Fruit fly (Drosophila melanogaster): ENCODE measurements around the gene Rtel1.

The Rtel1 gene

dm6 chrX:5723577-5723976, 24.0 kb upstream of the Rtel1 start:
- TF ChIP-seq CG8478 (optimal IDR thresholded peaks at IDR 0.05) (no peak), psq (optimal IDR thresholded peaks at IDR 0.05) (no peak), Dll (optimal IDR thresholded peaks at IDR 0.05) (no peak), pan (optimal IDR thresholded peaks at IDR 0.05) (no peak), usp (GFP tag; optimal IDR thresholded peaks at IDR 0.05) (no peak), EcR (GFP tag; optimal IDR thresholded peaks at IDR 0.05) (no peak)

- TF ChIP-seq EcR (GFP tag; optimal IDR thresholded peaks at IDR 0.05) (no peak), Dll (optimal IDR thresholded peaks at IDR 0.05) (no peak), CG8478 (optimal IDR thresholded peaks at IDR 0.05) (no peak), pan (optimal IDR thresholded peaks at IDR 0.05) (no peak), usp (GFP tag; optimal IDR thresholded peaks at IDR 0.05) (no peak), psq (optimal IDR thresholded peaks at IDR 0.05) (no peak)
Measured at dm6 chrX:5724151-5724699, 23.3 kb upstream of the Rtel1 start.

dm6 chrX:5724744-5725185, 22.8 kb upstream of the Rtel1 start:
- no peak for TF ChIP-seq EcR (GFP tag; optimal IDR thresholded peaks at IDR 0.05)
- no peak for TF ChIP-seq CG8478 (optimal IDR thresholded peaks at IDR 0.05)
- no peak for TF ChIP-seq psq (optimal IDR thresholded peaks at IDR 0.05)
- TF ChIP-seq Dll (optimal IDR thresholded peaks at IDR 0.05) = no peak
- no peak for TF ChIP-seq usp (GFP tag; optimal IDR thresholded peaks at IDR 0.05)
- no peak for TF ChIP-seq pan (optimal IDR thresholded peaks at IDR 0.05)

- TF ChIP-seq pan (optimal IDR thresholded peaks at IDR 0.05) = no peak
- no peak for TF ChIP-seq psq (optimal IDR thresholded peaks at IDR 0.05)
- TF ChIP-seq Dll (optimal IDR thresholded peaks at IDR 0.05) = no peak
- no peak for TF ChIP-seq usp (GFP tag; optimal IDR thresholded peaks at IDR 0.05)
- TF ChIP-seq CG8478 (optimal IDR thresholded peaks at IDR 0.05) = no peak
- no peak for TF ChIP-seq EcR (GFP tag; optimal IDR thresholded peaks at IDR 0.05)
Measured at dm6 chrX:5732440-5732839, 15.1 kb upstream of the Rtel1 start, which contains the start of gene CG15773. Gene CG15773 (plus strand): TSS chrX:5732740.

- no peak for TF ChIP-seq usp (GFP tag; optimal IDR thresholded peaks at IDR 0.05)
- no peak for TF ChIP-seq EcR (GFP tag; optimal IDR thresholded peaks at IDR 0.05)
- no peak for TF ChIP-seq CG8478 (optimal IDR thresholded peaks at IDR 0.05)
- no peak for TF ChIP-seq psq (optimal IDR thresholded peaks at IDR 0.05)
- TF ChIP-seq Dll (optimal IDR thresholded peaks at IDR 0.05) = no peak
- no peak for TF ChIP-seq pan (optimal IDR thresholded peaks at IDR 0.05)
Measured at dm6 chrX:5735268-5735941, 12.1 kb upstream of the Rtel1 start.

- no peak for TF ChIP-seq usp (GFP tag; optimal IDR thresholded peaks at IDR 0.05)
- TF ChIP-seq pan (optimal IDR thresholded peaks at IDR 0.05) = no peak
Measured at dm6 chrX:5737157-5737556, 10.4 kb upstream of the Rtel1 start.

dm6 chrX:5737676-5738220, 9.8 kb upstream of the Rtel1 start, which contains the start of gene Snx27:
Gene Snx27 (minus strand): TSS chrX:5738031.
- no peak for TF ChIP-seq CG8478 (optimal IDR thresholded peaks at IDR 0.05)
- TF ChIP-seq pan (optimal IDR thresholded peaks at IDR 0.05) = no peak

dm6 chrX:5741625-5742024, 5.9 kb upstream of the Rtel1 start:
- no peak for TF ChIP-seq usp (GFP tag; optimal IDR thresholded peaks at IDR 0.05)
- TF ChIP-seq Dll (optimal IDR thresholded peaks at IDR 0.05) = no peak
- TF ChIP-seq pan (optimal IDR thresholded peaks at IDR 0.05) = no peak
- TF ChIP-seq CG8478 (optimal IDR thresholded peaks at IDR 0.05) = no peak
- TF ChIP-seq EcR (GFP tag; optimal IDR thresholded peaks at IDR 0.05) = no peak
- no peak for TF ChIP-seq psq (optimal IDR thresholded peaks at IDR 0.05)

- TF ChIP-seq usp (GFP tag; optimal IDR thresholded peaks at IDR 0.05) (no peak), CG8478 (optimal IDR thresholded peaks at IDR 0.05) (no peak), pan (optimal IDR thresholded peaks at IDR 0.05) (no peak), EcR (GFP tag; optimal IDR thresholded peaks at IDR 0.05) (no peak), Dll (optimal IDR thresholded peaks at IDR 0.05) (no peak)
Measured at dm6 chrX:5744277-5744846, 3.2 kb upstream of the Rtel1 start.

- TF ChIP-seq Dll (optimal IDR thresholded peaks at IDR 0.05) = no peak
- TF ChIP-seq EcR (GFP tag; optimal IDR thresholded peaks at IDR 0.05) = no peak
- no peak for TF ChIP-seq pan (optimal IDR thresholded peaks at IDR 0.05)
- TF ChIP-seq CG8478 (optimal IDR thresholded peaks at IDR 0.05) = no peak
- no peak for TF ChIP-seq psq (optimal IDR thresholded peaks at IDR 0.05)
- TF ChIP-seq usp (GFP tag; optimal IDR thresholded peaks at IDR 0.05) = no peak
Measured at dm6 chrX:5744992-5745732, 2.4 kb upstream of the Rtel1 start.

- TF ChIP-seq Dll (optimal IDR thresholded peaks at IDR 0.05) (no peak), CG8478 (optimal IDR thresholded peaks at IDR 0.05) (no peak), pan (optimal IDR thresholded peaks at IDR 0.05) (no peak), psq (optimal IDR thresholded peaks at IDR 0.05) (no peak), EcR (GFP tag; optimal IDR thresholded peaks at IDR 0.05) (no peak), usp (GFP tag; optimal IDR thresholded peaks at IDR 0.05) (no peak)
Measured at dm6 chrX:5745840-5746815, 1.4 kb upstream of the Rtel1 start.
